Worm (Caenorhabditis elegans): ENCODE results near the gene Y69H2.10.

DNA sequence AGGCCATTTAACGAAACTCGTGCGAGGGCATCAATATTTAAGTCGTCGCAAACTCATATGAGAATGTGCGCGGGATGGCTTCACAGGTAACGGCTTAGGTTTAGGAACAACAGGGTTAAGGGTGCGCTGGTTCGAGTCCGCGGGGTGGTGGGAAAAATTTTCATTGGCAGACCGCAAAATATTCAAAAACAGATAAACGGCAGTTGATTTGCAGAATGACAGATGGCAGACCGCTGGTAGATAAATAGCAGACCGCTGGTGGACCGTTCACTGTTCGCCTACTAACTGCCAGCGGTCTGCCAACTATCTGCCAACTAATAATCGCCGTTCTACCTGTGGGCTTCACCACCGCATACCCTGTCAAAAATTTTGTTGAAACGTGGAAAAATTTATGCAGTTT is 42.0 kb downstream of the Y69H2.10 start:
- no peak for TF ChIP-seq lsy-2 (tag; optimal IDR thresholded peaks at IDR 0.05)
- no peak for TF ChIP-seq nhr-12 (tag; optimal IDR thresholded peaks at IDR 0.05)
- no peak for TF ChIP-seq hlh-4 (tag; optimal IDR thresholded peaks at IDR 0.05)
- no peak for TF ChIP-seq lin-15B (tag; optimal IDR thresholded peaks at IDR 0.05)
- TF ChIP-seq egl-27 (tag; optimal IDR thresholded peaks at IDR 0.05) = no peak
- TF ChIP-seq ztf-11 (tag; optimal IDR thresholded peaks at IDR 0.05) = no peak

All from whole organism, L1 larva.